Worm (Caenorhabditis elegans) whole organism, mixed stage, embryonic: ENCODE data around the gene K02E2.8.

Experiments
- bed-3 ChIP-seq: fragments of 200-800 bp; sonication (Bioruptor generic); optimal IDR thresholded peaks from 3 replicates; lab custom pipeline; 2018; ENCODE audit warnings: mild to moderate bottlenecking, missing genetic modification characterization, moderate library complexity, missing compliant biosample characterization
- ces-1 ChIP-seq: fragments of 150-350 bp; optimal IDR thresholded peaks from 2 replicates; lab custom pipeline; 2014; ENCODE audit warnings: missing biosample characterization, missing genetic modification reagents, missing genetic modification characterization
- ham-2 ChIP-seq: fragments of 200-800 bp; sonication (Bioruptor generic); optimal IDR thresholded peaks from 2 replicates; lab custom pipeline; 2018; ENCODE audit warnings: mild to moderate bottlenecking, missing genetic modification characterization, missing compliant biosample characterization
- hlh-1 ChIP-seq: fragments of 150-350 bp; optimal IDR thresholded peaks from 2 replicates; lab custom pipeline; 2014; ENCODE audit warnings: missing biosample characterization, missing genetic modification reagents, missing genetic modification characterization
- snpc-4 ChIP-seq: fragments of 150-350 bp; optimal IDR thresholded peaks from 2 replicates; lab custom pipeline; 2014; ENCODE audit warnings: missing biosample characterization, missing genetic modification characterization
- ztf-11 ChIP-seq: fragments of 150-350 bp; optimal IDR thresholded peaks from 2 replicates; lab custom pipeline; 2014; ENCODE audit warnings: missing biosample characterization, missing genetic modification characterization

ce11 chrV:20409016-20409415, 42.3 kb upstream of the K02E2.8 start:
- TF ChIP-seq snpc-4 (tag; lab: Kevin White, UChicago): no peak
- peak; percentile 76 for TF ChIP-seq hlh-1 (tag; lab: Kevin White, UChicago)
- no peak for TF ChIP-seq ham-2 (GFP tag; lab: Kevin White, UChicago)
- TF ChIP-seq bed-3 (GFP tag; lab: Kevin White, UChicago): no peak
- no peak for TF ChIP-seq ztf-11
- TF ChIP-seq ces-1 (GFP tag; lab: Kevin White, UChicago): no peak
